Worm (Caenorhabditis elegans) whole organism, L3 larva: ENCODE results near the gene F52H2.15.

ENCODE experiments used
- R02D3.7 ChIP-seq: fragments of 150-350 bp; optimal IDR thresholded peaks from 2 replicates; lab custom pipeline; 2014; ENCODE audit warnings: missing biosample characterization, missing genetic modification characterization
- ZK546.5 ChIP-seq: sonication (generic microtip); optimal IDR thresholded peaks from 2 replicates; lab custom pipeline; 2017; ENCODE audit warnings: missing biosample characterization, missing genetic modification characterization
- aly-2 ChIP-seq: fragments of 150-350 bp; optimal IDR thresholded peaks from 2 replicates; lab custom pipeline; 2014; ENCODE audit warnings: missing biosample characterization, missing genetic modification characterization
- ama-1 ChIP-seq: fragments of 150-350 bp; optimal IDR thresholded peaks from 2 replicates; lab custom pipeline; 2018
- ceh-16 ChIP-seq: sonication (generic microtip); optimal IDR thresholded peaks from 2 replicates; lab custom pipeline; 2017; ENCODE audit warnings: missing biosample characterization, missing genetic modification characterization
- ceh-28 ChIP-seq: fragments of 150-350 bp; optimal IDR thresholded peaks from 2 replicates; lab custom pipeline; 2014; ENCODE audit warnings: missing biosample characterization, missing genetic modification reagents, missing genetic modification characterization
- ceh-82 ChIP-seq: fragments of 150-350 bp; optimal IDR thresholded peaks from 2 replicates; lab custom pipeline; 2014; ENCODE audit warnings: missing biosample characterization, missing genetic modification characterization
- ceh-9 ChIP-seq: sonication (generic microtip); optimal IDR thresholded peaks from 2 replicates; lab custom pipeline; 2018; ENCODE audit warnings: missing biosample characterization, missing genetic modification characterization
- daf-12 ChIP-seq: fragments of 150-350 bp; optimal IDR thresholded peaks from 2 replicates; lab custom pipeline; 2014; ENCODE audit warnings: missing biosample characterization, missing genetic modification reagents, missing genetic modification characterization
- egl-27 ChIP-seq: sonication (generic microtip); optimal IDR thresholded peaks from 4 replicates; lab custom pipeline; 2017; ENCODE audit warnings: missing biosample characterization, missing genetic modification reagents, missing genetic modification characterization
- egl-5 ChIP-seq: fragments of 150-350 bp; optimal IDR thresholded peaks from 2 replicates; lab custom pipeline; 2017; ENCODE audit warnings: missing biosample characterization, missing genetic modification reagents, missing genetic modification characterization, inconsistent platforms
- elt-1 ChIP-seq: fragments of 150-350 bp; optimal IDR thresholded peaks from 2 replicates; lab custom pipeline; 2014; ENCODE audit warnings: missing biosample characterization, missing genetic modification characterization
- elt-2 ChIP-seq: sonication (generic microtip); optimal IDR thresholded peaks from 2 replicates; lab custom pipeline; 2016; ENCODE audit warnings: missing genetic modification reagents, mild to moderate bottlenecking, missing genetic modification characterization, missing compliant biosample characterization
- elt-3 ChIP-seq, 3 experiments: fragments of 150-350 bp in 1 of 3; sonication (generic microtip) in 2 of 3; optimal IDR thresholded peaks; 2 replicates in 2 of 3; 4 replicates in 1 of 3; lab custom pipeline; 2014 to 2017; ENCODE audit warnings: missing biosample characterization in 3 of 3, missing genetic modification characterization in 3 of 3
- eor-1 ChIP-seq, 2 experiments: fragments of 150-350 bp; optimal IDR thresholded peaks; 2 replicates each; lab custom pipeline; 2014 to 2018; ENCODE audit warnings: missing biosample characterization in 2 of 2, missing genetic modification characterization in 2 of 2
- fkh-10 ChIP-seq: sonication (generic microtip); optimal IDR thresholded peaks from 2 replicates; lab custom pipeline; 2017; ENCODE audit warnings: missing biosample characterization, missing genetic modification reagents, missing genetic modification characterization
- fkh-2 ChIP-seq: fragments of 150-350 bp; optimal IDR thresholded peaks from 2 replicates; lab custom pipeline; 2014; ENCODE audit warnings: missing biosample characterization, missing genetic modification reagents, missing genetic modification characterization
- fos-1 ChIP-seq: fragments of 150-350 bp; optimal IDR thresholded peaks from 2 replicates; lab custom pipeline; 2014; ENCODE audit warnings: missing biosample characterization, missing genetic modification characterization
- hmg-11 ChIP-seq: sonication (generic microtip); optimal IDR thresholded peaks from 2 replicates; lab custom pipeline; 2016; ENCODE audit warnings: missing genetic modification characterization, missing compliant biosample characterization
- jun-1 ChIP-seq: fragments of 150-350 bp; optimal IDR thresholded peaks from 2 replicates; lab custom pipeline; 2014; ENCODE audit warnings: missing biosample characterization, missing genetic modification reagents, missing genetic modification characterization
- lin-15B ChIP-seq: fragments of 150-350 bp; optimal IDR thresholded peaks from 2 replicates; lab custom pipeline; 2014; ENCODE audit warnings: missing biosample characterization, missing genetic modification characterization
- lin-39 ChIP-seq: fragments of 150-350 bp; optimal IDR thresholded peaks from 2 replicates; lab custom pipeline; 2018; ENCODE audit warnings: missing biosample characterization, missing genetic modification reagents, missing genetic modification characterization
- lsy-12 ChIP-seq: sonication (generic microtip); optimal IDR thresholded peaks from 2 replicates; lab custom pipeline; 2016; ENCODE audit warnings: mild to moderate bottlenecking, missing genetic modification characterization, missing compliant biosample characterization
- mdl-1 ChIP-seq: fragments of 150-350 bp; optimal IDR thresholded peaks from 2 replicates; lab custom pipeline; 2014; ENCODE audit warnings: missing biosample characterization, missing genetic modification characterization
- mml-1 ChIP-seq: fragments of 150-350 bp; sonication (generic microtip); optimal IDR thresholded peaks from 3 replicates; lab custom pipeline; 2014; ENCODE audit warnings: missing biosample characterization, missing genetic modification characterization
- nfya-1 ChIP-seq: sonication (generic microtip); optimal IDR thresholded peaks from 2 replicates; lab custom pipeline; 2017; ENCODE audit warnings: missing genetic modification characterization, mild to moderate bottlenecking, missing compliant biosample characterization, antibody characterized with exemption, moderate library complexity; ENCODE audit not compliant: insufficient read depth
- nhr-11 ChIP-seq: fragments of 150-350 bp; optimal IDR thresholded peaks from 2 replicates; lab custom pipeline; 2014; ENCODE audit warnings: missing biosample characterization, missing genetic modification characterization
- nhr-12 ChIP-seq: fragments of 150-350 bp; optimal IDR thresholded peaks from 2 replicates; lab custom pipeline; 2014; ENCODE audit warnings: missing biosample characterization, missing genetic modification characterization
- nhr-23 ChIP-seq: fragments of 150-350 bp; optimal IDR thresholded peaks from 2 replicates; lab custom pipeline; 2014; ENCODE audit warnings: missing biosample characterization, missing genetic modification reagents, missing genetic modification characterization
- nhr-237 ChIP-seq: fragments of 150-350 bp; optimal IDR thresholded peaks from 2 replicates; lab custom pipeline; 2014; ENCODE audit warnings: missing biosample characterization, missing genetic modification characterization
- nhr-25 ChIP-seq: sonication (generic microtip); optimal IDR thresholded peaks from 2 replicates; lab custom pipeline; 2017; ENCODE audit warnings: missing biosample characterization, missing genetic modification characterization
- nhr-28 ChIP-seq: fragments of 150-350 bp; optimal IDR thresholded peaks from 2 replicates; lab custom pipeline; 2014; ENCODE audit warnings: missing biosample characterization, missing genetic modification characterization
- nhr-43 ChIP-seq: sonication (generic microtip); optimal IDR thresholded peaks from 2 replicates; lab custom pipeline; 2016; ENCODE audit warnings: mild to moderate bottlenecking, missing genetic modification characterization, missing compliant biosample characterization; ENCODE audit not compliant: poor library complexity, severe bottlenecking
- nhr-67 ChIP-seq: fragments of 150-350 bp; optimal IDR thresholded peaks from 2 replicates; lab custom pipeline; 2014; ENCODE audit warnings: missing biosample characterization, missing genetic modification characterization
- nhr-76 ChIP-seq: fragments of 150-350 bp; sonication (generic microtip); optimal IDR thresholded peaks from 5 replicates; lab custom pipeline; 2014; ENCODE audit warnings: missing biosample characterization, missing genetic modification characterization
- nhr-77 ChIP-seq: fragments of 150-350 bp; optimal IDR thresholded peaks from 2 replicates; lab custom pipeline; 2014; ENCODE audit warnings: missing biosample characterization, missing genetic modification characterization
- pha-4 ChIP-seq: fragments of 150-350 bp; optimal IDR thresholded peaks from 2 replicates; lab custom pipeline; 2014; ENCODE audit warnings: missing biosample characterization, missing genetic modification reagents, missing genetic modification characterization
- pqm-1 ChIP-seq: fragments of 150-350 bp; optimal IDR thresholded peaks from 2 replicates; lab custom pipeline; 2017; ENCODE audit warnings: missing biosample characterization, missing genetic modification characterization, inconsistent platforms
- sea-2 ChIP-seq: fragments of 150-350 bp; sonication (generic microtip); optimal IDR thresholded peaks from 4 replicates; lab custom pipeline; 2014; ENCODE audit warnings: missing biosample characterization, missing genetic modification reagents, missing genetic modification characterization
- skn-1 ChIP-seq: fragments of 150-350 bp; optimal IDR thresholded peaks from 2 replicates; lab custom pipeline; 2014; ENCODE audit warnings: missing biosample characterization, missing genetic modification characterization
- snpc-4 ChIP-seq: fragments of 150-350 bp; optimal IDR thresholded peaks from 2 replicates; lab custom pipeline; 2014; ENCODE audit warnings: missing biosample characterization, missing genetic modification characterization
- tbx-2 ChIP-seq: sonication (generic microtip); optimal IDR thresholded peaks from 2 replicates; lab custom pipeline; 2016; ENCODE audit warnings: mild to moderate bottlenecking, missing genetic modification characterization, missing compliant biosample characterization
- unc-39 ChIP-seq: sonication (generic microtip); optimal IDR thresholded peaks from 4 replicates; lab custom pipeline; 2017; ENCODE audit warnings: missing biosample characterization, missing genetic modification characterization
- unc-62 ChIP-seq: fragments of 150-350 bp; sonication (generic microtip); optimal IDR thresholded peaks from 4 replicates; lab custom pipeline; 2014; ENCODE audit warnings: missing biosample characterization, missing genetic modification reagents, missing genetic modification characterization
- zag-1 ChIP-seq: fragments of 150-350 bp; optimal IDR thresholded peaks from 2 replicates; lab custom pipeline; 2014; ENCODE audit warnings: missing biosample characterization, missing genetic modification characterization
- ztf-11 ChIP-seq: fragments of 150-350 bp; optimal IDR thresholded peaks from 2 replicates; lab custom pipeline; 2014; ENCODE audit warnings: missing biosample characterization, missing genetic modification characterization
- ztf-4 ChIP-seq: fragments of 150-350 bp; optimal IDR thresholded peaks from 2 replicates; lab custom pipeline; 2014; ENCODE audit warnings: missing biosample characterization, missing genetic modification characterization

Gene F52H2.15

ce11 chrX:2590777-2591176 lies 25.6 kb downstream of the F52H2.15 start (continued):
- no peak for TF ChIP-seq ceh-9
- no peak for TF ChIP-seq R02D3.7
- TF ChIP-seq tbx-2 (tag; lab: Kevin White, UChicago): peak; percentile 15
- TF ChIP-seq nhr-77: no peak
- no peak for TF ChIP-seq snpc-4 (tag; lab: Kevin White, UChicago)
- TF ChIP-seq unc-62 (GFP tag; lab: Kevin White, UChicago): no peak
- TF ChIP-seq fkh-2 (tag; lab: Kevin White, UChicago): no peak
- TF ChIP-seq nhr-12: no peak
- no peak for TF ChIP-seq pqm-1 (tag; lab: Kevin White, UChicago)
- TF ChIP-seq ceh-82 (tag; lab: Kevin White, UChicago): no peak
- no peak for TF ChIP-seq egl-27 (tag; lab: Kevin White, UChicago)
- no peak for TF ChIP-seq mml-1 (tag; lab: Kevin White, UChicago)
- no peak for TF ChIP-seq elt-2 (tag; lab: Kevin White, UChicago)
- no peak for TF ChIP-seq elt-1
- no peak for TF ChIP-seq nhr-237 (tag; lab: Kevin White, UChicago)
- no peak for TF ChIP-seq fos-1 (tag; lab: Kevin White, UChicago)
- TF ChIP-seq ceh-16 (tag; lab: Kevin White, UChicago): no peak
- TF ChIP-seq daf-12 (tag; lab: Kevin White, UChicago): no peak
- peak in 1 of 3 experiments; percentile 25 for TF ChIP-seq elt-3 (tag; optimal IDR thresholded peaks at IDR 0.05; lab: Kevin White, UChicago)
- TF ChIP-seq ZK546.5 (tag; lab: Kevin White, UChicago): no peak
- peak; percentile 13 for TF ChIP-seq jun-1 (tag; lab: Kevin White, UChicago)
- TF ChIP-seq lin-39: no peak
- peak; percentile 89 for TF ChIP-seq nhr-23 (tag; lab: Kevin White, UChicago)
- peak; percentile 67 for TF ChIP-seq ama-1 (lab: Kevin White, UChicago)
- TF ChIP-seq sea-2 (GFP tag; lab: Kevin White, UChicago): no peak
- TF ChIP-seq, all 47 proteins: peak for 11

ce11 chrX:2591586-2592000 lies 26.4 kb downstream of the F52H2.15 start:
- TF ChIP-seq nfya-1 (tag; lab: Kevin White, UChicago): peak; percentile 38
- TF ChIP-seq ceh-82 (tag; lab: Kevin White, UChicago): no peak
- no peak for TF ChIP-seq daf-12 (tag; lab: Kevin White, UChicago)
- peak; percentile 17 for TF ChIP-seq fos-1 (tag; lab: Kevin White, UChicago)
- TF ChIP-seq pqm-1 (tag; lab: Kevin White, UChicago): no peak
- TF ChIP-seq unc-62 (GFP tag; lab: Kevin White, UChicago): no peak
- no peak for TF ChIP-seq elt-1
- TF ChIP-seq nhr-23 (tag; lab: Kevin White, UChicago): peak; percentile 87
- no peak for TF ChIP-seq nhr-11
- TF ChIP-seq nhr-28: no peak
- TF ChIP-seq ama-1 (lab: Kevin White, UChicago): no peak
- no peak for TF ChIP-seq ceh-9
- no peak for TF ChIP-seq eor-1 (tag; optimal IDR thresholded peaks at IDR 0.05; lab: Kevin White, UChicago)
- no peak for TF ChIP-seq snpc-4 (tag; lab: Kevin White, UChicago)
- no peak for TF ChIP-seq egl-27 (tag; lab: Kevin White, UChicago)
- TF ChIP-seq ceh-16 (tag; lab: Kevin White, UChicago): no peak
- peak; percentile 68 for TF ChIP-seq nhr-43
- TF ChIP-seq hmg-11 (tag; lab: Kevin White, UChicago): peak; percentile 67
- no peak for TF ChIP-seq sea-2 (GFP tag; lab: Kevin White, UChicago)
- no peak for TF ChIP-seq ZK546.5 (tag; lab: Kevin White, UChicago)
- no peak for TF ChIP-seq nhr-12
- TF ChIP-seq unc-39 (tag; lab: Kevin White, UChicago): no peak
- no peak for TF ChIP-seq lin-15B (tag; lab: Kevin White, UChicago)
- peak; percentile 64 for TF ChIP-seq lin-39
- TF ChIP-seq lsy-12 (tag; lab: Kevin White, UChicago): peak; percentile 53
- peak; percentile 42 for TF ChIP-seq ztf-4
- no peak for TF ChIP-seq mdl-1 (tag; lab: Kevin White, UChicago)
- no peak for TF ChIP-seq R02D3.7
- no peak for TF ChIP-seq zag-1 (tag; lab: Kevin White, UChicago)
- no peak for TF ChIP-seq egl-5 (tag; lab: Kevin White, UChicago)
- no peak for TF ChIP-seq elt-3 (tag; optimal IDR thresholded peaks at IDR 0.05; lab: Kevin White, UChicago)
- TF ChIP-seq aly-2: no peak
- peak; percentile 90 for TF ChIP-seq nhr-25 (tag; lab: Kevin White, UChicago)
- no peak for TF ChIP-seq fkh-2 (tag; lab: Kevin White, UChicago)
- peak; percentile 50 for TF ChIP-seq pha-4
- TF ChIP-seq jun-1 (tag; lab: Kevin White, UChicago): peak; percentile 40
- TF ChIP-seq tbx-2 (tag; lab: Kevin White, UChicago): peak; percentile 7
- no peak for TF ChIP-seq ztf-11 (tag; lab: Kevin White, UChicago)
- TF ChIP-seq nhr-67 (tag; lab: Kevin White, UChicago): no peak
- peak; percentile 41 for TF ChIP-seq elt-2 (tag; lab: Kevin White, UChicago)
- TF ChIP-seq skn-1 (tag; lab: Kevin White, UChicago): no peak
- TF ChIP-seq nhr-76 (tag; lab: Kevin White, UChicago): no peak
- no peak for TF ChIP-seq fkh-10
- TF ChIP-seq nhr-77: no peak
- TF ChIP-seq mml-1 (tag; lab: Kevin White, UChicago): no peak
- TF ChIP-seq ceh-28 (tag; lab: Kevin White, UChicago): peak; percentile 62
- TF ChIP-seq nhr-237 (tag; lab: Kevin White, UChicago): no peak
